Worm (Caenorhabditis elegans) whole organism, L4 larva: ENCODE data around the gene smk-1.

Experiments used
- D1046.2 ChIP-seq: fragments of 200-800 bp; sonication (Bioruptor generic); IDR thresholded peaks from 2 replicates; pipeline ENCODE4 v1.3.6; 2022; ENCODE audit warnings: missing genetic modification characterization, missing compliant biosample characterization
- T20F7.1 ChIP-seq: fragments of 200-800 bp; sonication (Bioruptor generic); optimal IDR thresholded peaks from 2 replicates; lab custom pipeline; 2018; ENCODE audit warnings: mild to moderate bottlenecking, missing genetic modification characterization, missing compliant biosample characterization
- T26A8.4 ChIP-seq: fragments of 200-800 bp; sonication (Bioruptor generic); IDR thresholded peaks from 2 replicates; pipeline ENCODE4 v1.3.6; 2022; ENCODE audit warnings: missing genetic modification characterization, missing compliant biosample characterization
- Y105C5A.15 ChIP-seq: fragments of 200-800 bp; sonication (Bioruptor generic); IDR thresholded peaks from 2 replicates; pipeline ENCODE4 v1.3.6; 2022; ENCODE audit warnings: missing genetic modification characterization, missing compliant biosample characterization
- ceh-20 ChIP-seq: fragments of 200-800 bp; sonication (Bioruptor generic); IDR thresholded peaks from 2 replicates; pipeline ENCODE4 v1.3.6; 2022; ENCODE audit warnings: missing genetic modification reagents, missing genetic modification characterization, missing compliant biosample characterization
- daf-16 ChIP-seq, 3 experiments: sonication (generic microtip); optimal IDR thresholded peaks; 2 replicates each; lab custom pipeline; 2016 to 2017; ENCODE audit warnings: missing genetic modification characterization in 3 of 3, missing genetic modification reagents in 3 of 3, mild to moderate bottlenecking in 2 of 3, missing compliant biosample characterization in 2 of 3, missing biosample characterization in 1 of 3, moderate library complexity in 1 of 3
- daf-19 ChIP-seq: fragments of 200-800 bp; sonication (Bioruptor generic); conservative IDR thresholded peaks from 2 replicates; pipeline ENCODE4 v1.3.6; 2022; ENCODE audit warnings: missing genetic modification characterization, missing compliant biosample characterization
- dmd-6 ChIP-seq: fragments of 200-800 bp; sonication (Bioruptor generic); IDR thresholded peaks from 2 replicates; pipeline ENCODE4 v1.3.6; 2022; ENCODE audit warnings: missing genetic modification reagents, missing genetic modification characterization, missing compliant biosample characterization
- dve-1 ChIP-seq: sonication (generic microtip); optimal IDR thresholded peaks from 2 replicates; lab custom pipeline; 2017; ENCODE audit warnings: antibody characterized with exemption, mild to moderate bottlenecking, missing genetic modification characterization, missing compliant biosample characterization; ENCODE audit not compliant: insufficient read depth
- egl-27 ChIP-seq: sonication (generic microtip); optimal IDR thresholded peaks from 3 replicates; lab custom pipeline; 2017; ENCODE audit warnings: missing biosample characterization, missing genetic modification reagents, missing genetic modification characterization
- gei-8 ChIP-seq: fragments of 200-800 bp; sonication (Bioruptor generic); optimal IDR thresholded peaks from 2 replicates; lab custom pipeline; 2018; ENCODE audit warnings: mild to moderate bottlenecking, missing genetic modification characterization, missing compliant biosample characterization
- hlh-11 ChIP-seq: fragments of 200-800 bp; sonication (Bioruptor generic); optimal IDR thresholded peaks from 2 replicates; lab custom pipeline; 2018; ENCODE audit warnings: mild to moderate bottlenecking, missing genetic modification characterization, missing compliant biosample characterization
- hlh-30 ChIP-seq: sonication (generic microtip); optimal IDR thresholded peaks from 2 replicates; lab custom pipeline; 2017; ENCODE audit warnings: antibody characterized with exemption, mild to moderate bottlenecking, missing genetic modification characterization, missing compliant biosample characterization; ENCODE audit not compliant: insufficient read depth
- hmg-1.1 ChIP-seq: fragments of 200-800 bp; sonication (Bioruptor generic); IDR thresholded peaks from 2 replicates; pipeline ENCODE4 v1.3.6; 2022; ENCODE audit warnings: missing genetic modification reagents, missing genetic modification characterization, missing compliant biosample characterization
- jun-1 ChIP-seq: fragments of 150-350 bp; optimal IDR thresholded peaks from 2 replicates; lab custom pipeline; 2014; ENCODE audit warnings: missing biosample characterization, missing genetic modification reagents, missing genetic modification characterization
- lin-1 ChIP-seq: fragments of 200-800 bp; sonication (Bioruptor generic); IDR thresholded peaks from 2 replicates; pipeline ENCODE4 v1.3.6; 2022; ENCODE audit warnings: missing genetic modification reagents, missing genetic modification characterization, missing compliant biosample characterization
- lin-13 ChIP-seq: fragments of 150-350 bp; optimal IDR thresholded peaks from 2 replicates; lab custom pipeline; 2014; ENCODE audit warnings: missing biosample characterization, missing genetic modification reagents, missing genetic modification characterization
- lin-29 ChIP-seq: fragments of 200-800 bp; sonication (Bioruptor generic); IDR thresholded peaks from 2 replicates; pipeline ENCODE4 v1.3.6; 2022; ENCODE audit warnings: missing genetic modification reagents, missing genetic modification characterization, missing compliant biosample characterization
- mep-1 ChIP-seq: fragments of 150-350 bp; sonication (generic microtip); optimal IDR thresholded peaks from 3 replicates; lab custom pipeline; 2014; ENCODE audit warnings: missing biosample characterization, missing genetic modification characterization
- mes-2 ChIP-seq: sonication (generic microtip); optimal IDR thresholded peaks from 2 replicates; lab custom pipeline; 2016; ENCODE audit warnings: missing genotype, mild to moderate bottlenecking, missing genetic modification characterization, missing compliant biosample characterization; ENCODE audit not compliant: poor library complexity, severe bottlenecking
- mxl-3 ChIP-seq: fragments of 200-800 bp; sonication (Bioruptor generic); optimal IDR thresholded peaks from 2 replicates; lab custom pipeline; 2018; ENCODE audit warnings: mild to moderate bottlenecking, missing genetic modification characterization, missing compliant biosample characterization
- nhr-102 ChIP-seq: sonication (generic microtip); optimal IDR thresholded peaks from 2 replicates; lab custom pipeline; 2016; ENCODE audit warnings: mild to moderate bottlenecking, missing genetic modification characterization, moderate library complexity, missing compliant biosample characterization
- nhr-11 ChIP-seq: fragments of 150-350 bp; optimal IDR thresholded peaks from 2 replicates; lab custom pipeline; 2014; ENCODE audit warnings: missing biosample characterization, missing genetic modification characterization
- nhr-25 ChIP-seq: sonication (generic microtip); optimal IDR thresholded peaks from 2 replicates; lab custom pipeline; 2017; ENCODE audit warnings: missing genetic modification characterization, mild to moderate bottlenecking, missing compliant biosample characterization, antibody characterized with exemption, moderate library complexity, borderline replicate concordance; ENCODE audit not compliant: insufficient read depth
- nhr-28 ChIP-seq: fragments of 150-350 bp; optimal IDR thresholded peaks from 2 replicates; lab custom pipeline; 2014; ENCODE audit warnings: missing biosample characterization, missing genetic modification characterization
- nhr-41 ChIP-seq: fragments of 200-800 bp; sonication (Bioruptor generic); IDR thresholded peaks from 2 replicates; pipeline ENCODE4 v1.3.6; 2022; ENCODE audit warnings: missing genetic modification reagents, missing genetic modification characterization, missing compliant biosample characterization
- nhr-48 ChIP-seq: sonication (generic microtip); optimal IDR thresholded peaks from 2 replicates; lab custom pipeline; 2016; ENCODE audit warnings: mild to moderate bottlenecking, missing genetic modification characterization, missing compliant biosample characterization
- nhr-6 ChIP-seq: fragments of 150-350 bp; optimal IDR thresholded peaks from 2 replicates; lab custom pipeline; 2014; ENCODE audit warnings: missing biosample characterization, missing genetic modification characterization
- nhr-77 ChIP-seq: fragments of 150-350 bp; optimal IDR thresholded peaks from 2 replicates; lab custom pipeline; 2014; ENCODE audit warnings: missing biosample characterization, missing genetic modification characterization
- php-3 ChIP-seq: fragments of 200-800 bp; sonication (Bioruptor generic); IDR thresholded peaks from 2 replicates; pipeline ENCODE4 v1.3.6; 2022; ENCODE audit warnings: missing genetic modification reagents, missing genetic modification characterization, missing compliant biosample characterization
- pqm-1 ChIP-seq: sonication (generic microtip); optimal IDR thresholded peaks from 2 replicates; lab custom pipeline; 2017; ENCODE audit warnings: missing biosample characterization, missing genetic modification characterization
- set-16 ChIP-seq: fragments of 200-800 bp; sonication (Bioruptor generic); IDR thresholded peaks from 2 replicates; pipeline ENCODE4 v1.3.6; 2022; ENCODE audit warnings: missing genetic modification reagents, missing genetic modification characterization, missing compliant biosample characterization
- snpc-1.2 ChIP-seq: fragments of 200-800 bp; sonication (Bioruptor generic); IDR thresholded peaks from 2 replicates; pipeline ENCODE4 v1.3.6; 2022; ENCODE audit warnings: missing genetic modification reagents, missing genetic modification characterization, missing compliant biosample characterization
- tag-97 ChIP-seq: fragments of 200-800 bp; sonication (Bioruptor generic); IDR thresholded peaks from 2 replicates; pipeline ENCODE4 v1.3.6; 2022; ENCODE audit warnings: missing genetic modification characterization, missing compliant biosample characterization
- tra-1 ChIP-seq: fragments of 200-800 bp; sonication (Bioruptor generic); IDR thresholded peaks from 2 replicates; pipeline ENCODE4 v1.3.6; 2022; ENCODE audit warnings: missing genetic modification reagents, missing genetic modification characterization, missing compliant biosample characterization
- unc-62 ChIP-seq, 3 experiments: fragments of 150-350 bp in 1 of 3; sonication (generic microtip); optimal IDR thresholded peaks in 2 of 3; peaks in 1 of 3; 1 replicate in 1 of 3; 2 replicates in 2 of 3; lab custom pipeline; 2014 to 2017; ENCODE audit warnings: missing biosample characterization in 3 of 3, missing genetic modification characterization in 3 of 3, missing genetic modification reagents in 3 of 3, missing genotype in 1 of 3
- vab-7 ChIP-seq: fragments of 200-800 bp; sonication (Bioruptor generic); IDR thresholded peaks from 2 replicates; pipeline ENCODE4 v1.3.6; 2022; ENCODE audit warnings: missing genetic modification reagents, missing genetic modification characterization, missing compliant biosample characterization
- zfp-2 ChIP-seq: sonication (generic microtip); optimal IDR thresholded peaks from 2 replicates; lab custom pipeline; 2016; ENCODE audit warnings: mild to moderate bottlenecking, missing genetic modification characterization, missing compliant biosample characterization
- ztf-11 ChIP-seq: fragments of 150-350 bp; optimal IDR thresholded peaks from 2 replicates; lab custom pipeline; 2014; ENCODE audit warnings: missing biosample characterization, missing genetic modification characterization

Gene smk-1

DNA sequence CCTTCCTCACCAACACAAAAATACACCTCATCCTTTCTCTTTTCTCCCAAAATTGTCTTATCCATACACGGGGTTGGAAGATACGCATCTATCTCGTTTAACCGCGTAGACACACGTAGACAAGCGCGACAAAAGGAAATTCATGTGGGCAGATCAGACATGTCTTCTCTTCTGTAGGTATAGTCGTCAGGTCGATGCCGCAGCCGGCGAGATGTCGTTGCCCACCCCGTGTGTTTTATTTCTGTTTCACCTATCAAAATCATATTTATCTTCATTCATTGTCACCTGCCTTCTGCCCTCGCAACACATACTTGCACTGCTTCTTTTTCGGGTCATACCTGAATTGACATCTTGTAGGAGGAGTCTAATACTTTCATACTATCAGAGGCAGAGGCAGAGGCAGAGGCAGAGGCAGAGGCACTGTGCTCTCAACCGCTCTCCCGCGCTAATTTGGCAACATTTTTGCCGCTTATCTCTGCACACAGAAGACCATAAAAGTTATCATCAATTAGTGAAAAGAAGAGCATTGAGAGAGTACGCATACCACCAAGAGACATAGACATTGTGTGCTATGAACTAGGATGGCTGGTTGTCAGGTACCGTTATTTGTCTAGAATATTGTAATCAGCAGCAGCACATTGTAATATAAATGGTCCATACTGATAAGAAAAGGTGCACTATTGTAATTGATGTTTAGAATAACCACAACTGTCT, 53.8 kb downstream of the smk-1 start:
- TF ChIP-seq tag-97 (no peak), daf-19 (GFP tag; lab: Robert Waterston, UW) (no peak), lin-1 (GFP tag; lab: Robert Waterston, UW) (peak; percentile 80; the same call in 1 of the 2 replicates), lin-29 (GFP tag; lab: Robert Waterston, UW) (no peak), hmg-1.1 (GFP tag; lab: Robert Waterston, UW) (peak; percentile 32; the same call in 1 of the 2 replicates), set-16 (GFP tag; lab: Robert Waterston, UW) (peak; percentile 21; the same call in 1 of the 2 replicates), snpc-1.2 (no peak), vab-7 (GFP tag; lab: Robert Waterston, UW) (no peak), pqm-1 (tag; lab: Kevin White, UChicago) (peak; percentile 85), dve-1 (tag; lab: Kevin White, UChicago) (peak; percentile 82), mep-1 (peak; percentile 47), mxl-3 (GFP tag; lab: Kevin White, UChicago) (peak; percentile 13), nhr-11 (tag; lab: Kevin White, UChicago) (no peak), ztf-11 (no peak), D1046.2 (GFP tag; lab: Robert Waterston, UW) (peak; percentile 12; the same call in 1 of the 2 replicates), jun-1 (tag; lab: Kevin White, UChicago) (no peak), dmd-6 (GFP tag; lab: Robert Waterston, UW) (peak; percentile 89), ceh-20 (peak; percentile 47; the same call in 1 of the 2 replicates), mes-2 (tag; lab: Kevin White, UChicago) (peak; percentile 51), daf-16 (GFP tag; optimal IDR thresholded peaks at IDR 0.05; lab: Kevin White, UChicago) (peak in 1 of 2 experiments; percentile 24), daf-16 (tag; optimal IDR thresholded peaks at IDR 0.05; lab: Kevin White, UChicago) (peak; percentile 92), hlh-11 (tag; lab: Kevin White, UChicago) (peak; percentile 86), lin-13 (GFP tag; lab: Kevin White, UChicago) (no peak), Y105C5A.15 (GFP tag; lab: Robert Waterston, UW) (no peak), egl-27 (tag; lab: Kevin White, UChicago) (no peak), tra-1 (GFP tag; lab: Robert Waterston, UW) (peak; percentile 76), unc-62 (GFP tag; optimal IDR thresholded peaks at IDR 0.05 in 1 of 2; lab: Kevin White, UChicago) (peak; percentile 32 to 35), unc-62 (tag; optimal IDR thresholded peaks at IDR 0.05; lab: Kevin White, UChicago) (no peak), zfp-2 (tag; lab: Kevin White, UChicago) (no peak), hlh-30 (tag; lab: Kevin White, UChicago) (peak; percentile 84), T20F7.1 (GFP tag; lab: Kevin White, UChicago) (no peak), nhr-48 (tag; lab: Kevin White, UChicago) (peak; percentile 69), nhr-77 (tag; lab: Kevin White, UChicago) (peak; percentile 37), nhr-25 (tag; lab: Kevin White, UChicago) (peak; percentile 36), T26A8.4 (GFP tag; lab: Robert Waterston, UW) (0 out of 2 replicates have a peak, but pooled peaks have one; percentile 27), php-3 (GFP tag; lab: Robert Waterston, UW) (peak; percentile 95), nhr-28 (tag; lab: Kevin White, UChicago) (peak; percentile 32), gei-8 (GFP tag; lab: Kevin White, UChicago) (no peak), nhr-102 (tag; lab: Kevin White, UChicago) (peak; percentile 54), nhr-6 (tag; lab: Kevin White, UChicago) (no peak), nhr-41 (GFP tag; lab: Robert Waterston, UW) (peak; percentile 69)
